Worm (Caenorhabditis elegans) whole organism, L4 larva: ENCODE data around the gene nlp-101.
A peak's percentile ranks its signal among the peaks of the same experiment; 100 is the strongest.

Experiments used
- F44E2.7 ChIP-seq: fragments of 200-800 bp; sonication (Bioruptor generic); IDR thresholded peaks from 2 replicates; pipeline ENCODE4 v2.1.2; 2022; ENCODE audit warnings: missing genetic modification characterization, missing compliant biosample characterization
- F49E8.2 ChIP-seq: sonication (generic microtip); optimal IDR thresholded peaks from 2 replicates; lab custom pipeline; 2016; ENCODE audit warnings: missing compliant biosample characterization, mild to moderate bottlenecking, missing genetic modification characterization, borderline replicate concordance
- T20F7.1 ChIP-seq: fragments of 200-800 bp; sonication (Bioruptor generic); optimal IDR thresholded peaks from 2 replicates; lab custom pipeline; 2018; ENCODE audit warnings: mild to moderate bottlenecking, missing genetic modification characterization, missing compliant biosample characterization
- ZK546.5 ChIP-seq, 2 experiments: sonication (generic microtip); optimal IDR thresholded peaks; 2 replicates each; lab custom pipeline; 2017; ENCODE audit warnings: missing biosample characterization in 2 of 2, missing genetic modification characterization in 2 of 2
- aly-2 ChIP-seq: sonication (generic microtip); optimal IDR thresholded peaks from 2 replicates; lab custom pipeline; 2018; ENCODE audit warnings: missing biosample characterization, missing genetic modification characterization
- ceh-28 ChIP-seq: fragments of 150-350 bp; optimal IDR thresholded peaks from 2 replicates; lab custom pipeline; 2014; ENCODE audit warnings: missing biosample characterization, missing genetic modification reagents, missing genetic modification characterization
- ceh-62 ChIP-seq: sonication (generic microtip); optimal IDR thresholded peaks from 2 replicates; lab custom pipeline; 2017; ENCODE audit warnings: missing biosample characterization, missing genetic modification characterization
- cey-2 ChIP-seq: sonication (generic microtip); optimal IDR thresholded peaks from 3 replicates; lab custom pipeline; 2017; ENCODE audit warnings: missing genetic modification characterization, mild to moderate bottlenecking, missing compliant biosample characterization, antibody characterized with exemption, borderline replicate concordance; ENCODE audit not compliant: insufficient read depth
- daf-12 ChIP-seq: fragments of 150-350 bp; optimal IDR thresholded peaks from 2 replicates; lab custom pipeline; 2014; ENCODE audit warnings: missing biosample characterization, missing genetic modification reagents, missing genetic modification characterization
- daf-16 ChIP-seq, 3 experiments: sonication (generic microtip); optimal IDR thresholded peaks; 2 replicates each; lab custom pipeline; 2016 to 2017; ENCODE audit warnings: missing genetic modification characterization in 3 of 3, missing genetic modification reagents in 3 of 3, mild to moderate bottlenecking in 2 of 3, missing compliant biosample characterization in 2 of 3, missing biosample characterization in 1 of 3, moderate library complexity in 1 of 3
- dmd-8 ChIP-seq: fragments of 200-800 bp; sonication (Bioruptor generic); IDR thresholded peaks from 2 replicates; pipeline ENCODE4 v1.3.6; 2022; ENCODE audit warnings: missing genetic modification characterization, missing compliant biosample characterization
- dpl-1 ChIP-seq: fragments of 150-350 bp; optimal IDR thresholded peaks from 2 replicates; lab custom pipeline; 2014; ENCODE audit warnings: missing biosample characterization, missing genetic modification reagents, missing genetic modification characterization
- dve-1 ChIP-seq: sonication (generic microtip); optimal IDR thresholded peaks from 2 replicates; lab custom pipeline; 2017; ENCODE audit warnings: antibody characterized with exemption, mild to moderate bottlenecking, missing genetic modification characterization, missing compliant biosample characterization; ENCODE audit not compliant: insufficient read depth
- egl-43 ChIP-seq: fragments of 200-800 bp; sonication (Bioruptor generic); IDR thresholded peaks from 2 replicates; pipeline ENCODE4 v1.3.6; 2022; ENCODE audit warnings: missing genetic modification reagents, missing genetic modification characterization, missing compliant biosample characterization
- fkh-10 ChIP-seq: fragments of 150-350 bp; optimal IDR thresholded peaks from 2 replicates; lab custom pipeline; 2014; ENCODE audit warnings: missing biosample characterization, missing genetic modification reagents, missing genetic modification characterization
- hif-1 ChIP-seq, 2 experiments: sonication (generic microtip); optimal IDR thresholded peaks; 2 replicates each; lab custom pipeline; 2016 to 2017; ENCODE audit warnings: missing compliant biosample characterization in 2 of 2, missing genetic modification characterization in 2 of 2, missing genetic modification reagents in 2 of 2, missing genotype in 2 of 2, mild to moderate bottlenecking in 1 of 2
- hlh-30 ChIP-seq: sonication (generic microtip); optimal IDR thresholded peaks from 2 replicates; lab custom pipeline; 2017; ENCODE audit warnings: antibody characterized with exemption, mild to moderate bottlenecking, missing genetic modification characterization, missing compliant biosample characterization; ENCODE audit not compliant: insufficient read depth
- hmg-1.1 ChIP-seq: fragments of 200-800 bp; sonication (Bioruptor generic); IDR thresholded peaks from 2 replicates; pipeline ENCODE4 v1.3.6; 2022; ENCODE audit warnings: missing genetic modification reagents, missing genetic modification characterization, missing compliant biosample characterization
- lin-1 ChIP-seq: fragments of 200-800 bp; sonication (Bioruptor generic); IDR thresholded peaks from 2 replicates; pipeline ENCODE4 v1.3.6; 2022; ENCODE audit warnings: missing genetic modification reagents, missing genetic modification characterization, missing compliant biosample characterization
- lsy-2 ChIP-seq, 2 experiments: fragments of 150-350 bp in 1 of 2; sonication (generic microtip) in 1 of 2; optimal IDR thresholded peaks; 2 replicates each; lab custom pipeline; 2014 to 2017; ENCODE audit warnings: missing biosample characterization in 2 of 2, missing genetic modification characterization in 2 of 2
- madf-5 ChIP-seq, 2 experiments: fragments of 200-800 bp; sonication (Bioruptor generic); IDR thresholded peaks; 2 replicates each; pipeline ENCODE4 v1.3.6; 2022; ENCODE audit warnings: missing compliant biosample characterization in 2 of 2, missing genetic modification characterization in 2 of 2
- mdl-1 ChIP-seq, 2 experiments: fragments of 150-350 bp in 1 of 2; sonication (generic microtip) in 1 of 2; optimal IDR thresholded peaks; 2 replicates each; lab custom pipeline; 2014 to 2017; ENCODE audit warnings: missing biosample characterization in 2 of 2, missing genetic modification characterization in 2 of 2
- mes-2 ChIP-seq: sonication (generic microtip); optimal IDR thresholded peaks from 2 replicates; lab custom pipeline; 2016; ENCODE audit warnings: missing genotype, mild to moderate bottlenecking, missing genetic modification characterization, missing compliant biosample characterization; ENCODE audit not compliant: poor library complexity, severe bottlenecking
- nhr-11 ChIP-seq: fragments of 150-350 bp; optimal IDR thresholded peaks from 2 replicates; lab custom pipeline; 2014; ENCODE audit warnings: missing biosample characterization, missing genetic modification characterization
- nhr-111 ChIP-seq: fragments of 200-800 bp; sonication (Bioruptor generic); optimal IDR thresholded peaks from 2 replicates; lab custom pipeline; 2018; ENCODE audit warnings: mild to moderate bottlenecking, missing genetic modification characterization, missing compliant biosample characterization
- nhr-25 ChIP-seq: sonication (generic microtip); optimal IDR thresholded peaks from 2 replicates; lab custom pipeline; 2017; ENCODE audit warnings: missing genetic modification characterization, mild to moderate bottlenecking, missing compliant biosample characterization, antibody characterized with exemption, moderate library complexity, borderline replicate concordance; ENCODE audit not compliant: insufficient read depth
- nhr-28 ChIP-seq: fragments of 150-350 bp; optimal IDR thresholded peaks from 2 replicates; lab custom pipeline; 2014; ENCODE audit warnings: missing biosample characterization, missing genetic modification characterization
- nhr-48 ChIP-seq: sonication (generic microtip); optimal IDR thresholded peaks from 2 replicates; lab custom pipeline; 2016; ENCODE audit warnings: mild to moderate bottlenecking, missing genetic modification characterization, missing compliant biosample characterization
- nhr-6 ChIP-seq: fragments of 150-350 bp; optimal IDR thresholded peaks from 2 replicates; lab custom pipeline; 2014; ENCODE audit warnings: missing biosample characterization, missing genetic modification characterization
- pha-4 ChIP-seq, 2 experiments: fragments of 150-350 bp in 1 of 2; fragments of 200-800 bp in 1 of 2; sonication (Bioruptor generic) in 1 of 2; IDR thresholded peaks in 1 of 2; optimal IDR thresholded peaks in 1 of 2; 2 replicates each; pipeline versions ENCODE4 v1.3.6 to Lab custom; 2014 to 2022; ENCODE audit warnings: missing genetic modification characterization in 2 of 2, missing genetic modification reagents in 2 of 2, missing biosample characterization in 1 of 2, missing compliant biosample characterization in 1 of 2
- php-3 ChIP-seq: fragments of 200-800 bp; sonication (Bioruptor generic); IDR thresholded peaks from 2 replicates; pipeline ENCODE4 v1.3.6; 2022; ENCODE audit warnings: missing genetic modification reagents, missing genetic modification characterization, missing compliant biosample characterization
- snpc-4 ChIP-seq: fragments of 150-350 bp; optimal IDR thresholded peaks from 2 replicates; lab custom pipeline; 2014; ENCODE audit warnings: missing biosample characterization, missing genetic modification characterization
- spr-1 ChIP-seq: sonication (generic microtip); optimal IDR thresholded peaks from 2 replicates; lab custom pipeline; 2016; ENCODE audit warnings: mild to moderate bottlenecking, missing genetic modification characterization, missing compliant biosample characterization
- spr-3 ChIP-seq: fragments of 200-800 bp; sonication (Bioruptor generic); optimal IDR thresholded peaks from 2 replicates; lab custom pipeline; 2018; ENCODE audit warnings: mild to moderate bottlenecking, missing genetic modification characterization, missing compliant biosample characterization
- unc-130 ChIP-seq: sonication (generic microtip); optimal IDR thresholded peaks from 2 replicates; lab custom pipeline; 2016; ENCODE audit warnings: missing genetic modification reagents, missing genetic modification characterization, missing compliant biosample characterization
- unc-62 ChIP-seq, 3 experiments: fragments of 150-350 bp in 1 of 3; sonication (generic microtip); optimal IDR thresholded peaks in 2 of 3; peaks in 1 of 3; 1 replicate in 1 of 3; 2 replicates in 2 of 3; lab custom pipeline; 2014 to 2017; ENCODE audit warnings: missing biosample characterization in 3 of 3, missing genetic modification characterization in 3 of 3, missing genetic modification reagents in 3 of 3, missing genotype in 1 of 3
- zfp-2 ChIP-seq: sonication (generic microtip); optimal IDR thresholded peaks from 2 replicates; lab custom pipeline; 2016; ENCODE audit warnings: mild to moderate bottlenecking, missing genetic modification characterization, missing compliant biosample characterization
- zip-2 ChIP-seq: fragments of 150-350 bp; optimal IDR thresholded peaks from 2 replicates; lab custom pipeline; 2014; ENCODE audit warnings: missing biosample characterization, missing genetic modification characterization
- ztf-11 ChIP-seq: fragments of 150-350 bp; optimal IDR thresholded peaks from 2 replicates; lab custom pipeline; 2014; ENCODE audit warnings: missing biosample characterization, missing genetic modification characterization

Gene nlp-101

DNA sequence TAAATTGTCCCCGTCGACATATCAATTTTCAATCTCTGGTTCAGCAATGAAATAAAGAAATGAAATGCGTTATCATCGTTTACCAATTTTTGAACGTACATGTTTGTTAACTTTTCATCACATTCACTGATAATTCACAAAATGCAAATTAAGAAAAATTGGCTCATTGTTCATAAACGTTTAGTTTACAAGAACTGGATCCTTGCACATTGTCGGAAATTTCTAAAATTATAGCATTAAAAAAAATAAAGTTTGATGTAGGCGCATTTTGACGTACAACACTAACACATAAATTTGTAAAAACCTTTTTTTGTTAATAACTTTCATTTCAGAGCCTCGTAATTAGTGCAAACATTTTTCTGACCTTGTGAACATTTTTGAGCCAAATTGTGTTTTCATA is 39.0 kb upstream of the nlp-101 start, which contains the start of gene gpx-7 (continued):
- 0 out of 2 replicates have a peak, but pooled peaks have one; percentile 27 for TF ChIP-seq php-3
- no peak for TF ChIP-seq dpl-1 (GFP tag; lab: Kevin White, UChicago)
- no peak for TF ChIP-seq hif-1 (tag; optimal IDR thresholded peaks at IDR 0.05; lab: Kevin White, UChicago)
- peak; percentile 19 for TF ChIP-seq nhr-28 (tag; lab: Kevin White, UChicago)
- no peak for TF ChIP-seq egl-43
- TF ChIP-seq nhr-25 (tag; lab: Kevin White, UChicago): no peak
- no peak for TF ChIP-seq lin-1 (GFP tag; lab: Robert Waterston, UW)
- no peak for TF ChIP-seq nhr-111
- TF ChIP-seq dve-1 (tag; lab: Kevin White, UChicago): peak; percentile 28
- TF ChIP-seq mdl-1 (tag; optimal IDR thresholded peaks at IDR 0.05; lab: Kevin White, UChicago): no peak
- no peak for TF ChIP-seq spr-1 (tag; lab: Kevin White, UChicago)
- TF ChIP-seq dmd-8: no peak

DNA sequence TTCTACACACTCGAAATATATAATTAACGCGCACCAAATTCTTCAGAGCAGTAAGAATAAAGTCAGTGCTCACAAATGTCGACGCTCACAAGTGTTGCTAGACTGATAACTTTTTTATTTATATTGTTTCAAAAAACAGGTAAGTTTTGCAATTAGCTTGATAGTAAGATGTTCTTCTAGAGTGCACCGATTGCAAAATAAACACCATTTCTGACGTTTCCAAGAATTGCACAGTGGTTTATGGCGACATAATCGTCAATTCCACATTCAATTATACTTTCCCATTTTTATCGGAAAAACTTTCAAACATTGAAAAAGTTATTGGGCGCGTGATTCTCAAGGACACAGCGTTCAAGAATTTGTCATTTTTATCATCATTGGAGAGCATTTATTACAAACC is 38.3 kb upstream of the nlp-101 start:
- 0 out of 2 replicates have a peak, but pooled peaks have one; percentile 13 for TF ChIP-seq php-3
- TF ChIP-seq unc-62 (GFP tag; optimal IDR thresholded peaks at IDR 0.05 in 1 of 2; lab: Kevin White, UChicago): peak in 1 of 2 experiments; percentile 59
- TF ChIP-seq unc-62 (tag; optimal IDR thresholded peaks at IDR 0.05; lab: Kevin White, UChicago): no peak
- no peak for TF ChIP-seq F49E8.2 (tag; lab: Kevin White, UChicago)
- no peak for TF ChIP-seq zfp-2 (tag; lab: Kevin White, UChicago)
- TF ChIP-seq daf-16 (GFP tag; optimal IDR thresholded peaks at IDR 0.05; lab: Kevin White, UChicago): no peak
- peak; percentile 57 for TF ChIP-seq daf-16 (tag; optimal IDR thresholded peaks at IDR 0.05; lab: Kevin White, UChicago)

DNA sequence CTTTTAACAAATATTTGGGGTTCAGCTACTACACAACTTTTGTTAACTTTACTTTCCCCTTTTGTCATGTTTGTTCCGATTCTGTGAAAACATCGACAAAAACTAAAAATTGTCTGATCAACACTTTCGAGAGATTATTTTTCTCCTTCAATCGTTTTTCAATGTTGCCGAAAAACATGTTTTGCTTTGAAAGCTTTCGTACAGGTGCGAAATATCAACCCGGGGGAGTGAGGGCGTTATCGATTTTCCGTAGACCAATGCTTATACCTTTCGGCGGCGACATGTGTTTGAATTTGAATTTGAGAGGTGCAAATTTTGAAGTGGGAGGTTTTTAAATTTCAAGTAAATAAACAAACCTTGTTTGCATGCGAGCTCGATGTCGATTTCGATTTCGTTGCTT is 30.3 kb upstream of the nlp-101 start:
- TF ChIP-seq daf-16 (GFP tag; optimal IDR thresholded peaks at IDR 0.05; lab: Kevin White, UChicago) (peak in 1 of 2 experiments; percentile 54), daf-16 (tag; optimal IDR thresholded peaks at IDR 0.05; lab: Kevin White, UChicago) (peak; percentile 89), hmg-1.1 (GFP tag; lab: Robert Waterston, UW) (no peak), hlh-30 (peak; percentile 7), ceh-28 (tag; lab: Kevin White, UChicago) (peak; percentile 65)

DNA sequence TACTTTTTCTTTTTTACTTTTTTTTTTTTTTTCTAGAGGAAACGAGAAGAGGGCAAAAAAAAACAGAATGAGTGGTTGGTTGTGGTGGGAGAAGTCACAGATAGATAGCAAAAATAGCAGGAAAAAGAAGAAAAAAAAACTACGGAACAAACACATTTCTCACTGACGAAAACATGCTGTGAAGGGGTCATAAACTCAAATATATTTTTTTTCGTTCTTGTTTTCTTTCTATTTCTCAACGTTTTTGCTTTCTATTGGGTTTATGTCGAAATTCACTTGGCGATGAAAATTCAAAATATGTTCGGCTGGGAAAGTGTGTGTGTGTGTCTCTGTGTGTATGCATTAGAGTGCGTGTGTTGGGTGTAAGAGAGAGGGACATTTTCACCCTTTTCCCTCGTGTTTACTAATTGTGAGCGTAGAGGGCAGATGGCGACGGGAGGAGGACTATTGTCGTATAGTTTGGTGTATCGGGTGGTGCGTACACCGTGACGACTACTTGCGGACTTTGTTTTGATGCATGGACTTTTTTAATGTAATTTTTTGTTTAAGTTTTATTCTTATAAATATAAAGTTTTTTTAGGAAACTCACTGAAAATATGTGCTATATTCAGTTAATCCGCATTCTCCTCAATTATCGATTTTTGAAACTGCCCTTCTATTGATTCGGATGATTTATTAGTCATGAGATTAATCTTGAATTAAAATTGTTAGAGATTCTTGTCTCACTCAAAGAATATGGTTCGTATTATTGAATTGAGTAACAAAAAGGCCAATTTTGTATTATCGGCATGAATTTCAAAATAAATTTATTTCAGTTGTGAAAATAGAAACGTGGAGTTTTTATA is 29.1 kb upstream of the nlp-101 start:
- no peak for TF ChIP-seq daf-12 (tag; lab: Kevin White, UChicago)
- peak; percentile 17 for TF ChIP-seq nhr-48 (tag; lab: Kevin White, UChicago)
- no peak for TF ChIP-seq pha-4 (GFP tag; IDR thresholded peaks at IDR 0.05; lab: Robert Waterston, UW)
- TF ChIP-seq pha-4 (tag; optimal IDR thresholded peaks at IDR 0.05; lab: Kevin White, UChicago): peak; percentile 53
- TF ChIP-seq daf-16 (GFP tag; optimal IDR thresholded peaks at IDR 0.05; lab: Kevin White, UChicago): peak in 1 of 2 experiments; percentile 94
- TF ChIP-seq daf-16 (tag; optimal IDR thresholded peaks at IDR 0.05; lab: Kevin White, UChicago): peak; percentile 95
- no peak for TF ChIP-seq zip-2 (tag; lab: Kevin White, UChicago)
- TF ChIP-seq snpc-4: no peak
- TF ChIP-seq spr-3: no peak
- no peak for TF ChIP-seq ztf-11 (tag; lab: Kevin White, UChicago)
- peak; percentile 68 for TF ChIP-seq nhr-6 (tag; lab: Kevin White, UChicago)
- no peak for TF ChIP-seq T20F7.1
- TF ChIP-seq dpl-1 (GFP tag; lab: Kevin White, UChicago): peak; percentile 24
- TF ChIP-seq mes-2 (tag; lab: Kevin White, UChicago): peak; percentile 70
- no peak for TF ChIP-seq unc-130 (GFP tag; lab: Kevin White, UChicago)
- TF ChIP-seq nhr-11 (tag; lab: Kevin White, UChicago): no peak
- TF ChIP-seq madf-5 (GFP tag; IDR thresholded peaks at IDR 0.05; lab: Robert Waterston, UW): no peak
- no peak for TF ChIP-seq egl-43
- peak in 1 of 2 experiments; percentile 98 for TF ChIP-seq unc-62 (GFP tag; optimal IDR thresholded peaks at IDR 0.05 in 1 of 2; lab: Kevin White, UChicago)
- TF ChIP-seq unc-62 (tag; optimal IDR thresholded peaks at IDR 0.05; lab: Kevin White, UChicago): no peak
- peak in 1 of 2 experiments; percentile 49 for TF ChIP-seq hif-1 (tag; optimal IDR thresholded peaks at IDR 0.05; lab: Kevin White, UChicago)
- no peak for TF ChIP-seq fkh-10 (GFP tag; lab: Kevin White, UChicago)
- no peak for TF ChIP-seq cey-2 (tag; lab: Kevin White, UChicago)
- TF ChIP-seq aly-2 (tag; lab: Kevin White, UChicago): no peak
- TF ChIP-seq ceh-62 (tag; lab: Kevin White, UChicago): no peak
- TF ChIP-seq ZK546.5 (tag; optimal IDR thresholded peaks at IDR 0.05; lab: Kevin White, UChicago): no peak
- TF ChIP-seq lsy-2 (tag; optimal IDR thresholded peaks at IDR 0.05; lab: Kevin White, UChicago): peak; percentile 40 to 62
- TF ChIP-seq F44E2.7 (GFP tag; lab: Robert Waterston, UW): no peak
